Worm (Caenorhabditis elegans): ENCODE results near the gene F53F1.6.

DNA sequence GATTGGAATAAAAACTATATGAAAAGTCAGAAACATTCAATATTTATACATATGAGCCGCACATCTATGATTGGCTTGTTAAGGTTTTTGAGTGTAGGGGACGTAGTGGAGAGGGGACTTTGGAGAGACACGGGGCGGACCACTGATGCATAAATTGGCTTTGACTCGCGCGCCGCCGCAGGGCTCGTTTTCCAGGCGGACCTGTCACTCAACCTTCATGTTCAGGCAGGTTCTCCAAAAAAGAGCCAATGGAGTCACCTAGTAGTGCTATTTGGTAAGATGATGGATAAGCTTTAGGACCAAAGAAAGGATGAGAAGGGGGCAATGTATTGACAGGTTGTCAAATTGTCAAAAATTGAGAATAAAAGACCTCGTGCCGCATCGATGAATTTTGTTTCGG lies 22.4 kb downstream of the F53F1.6 start:
- TF ChIP-seq klf-2 (GFP tag; conservative IDR thresholded peaks at IDR 0.05) = no peak
- TF ChIP-seq tab-1 (GFP tag; IDR thresholded peaks at IDR 0.05) = no peak
- TF ChIP-seq ref-1 (GFP tag; conservative IDR thresholded peaks at IDR 0.05) = no peak
